Fruit fly (Drosophila melanogaster) whole organism, larva: ENCODE results near the gene Vha13.

Experiments
- noc ChIP-seq: fragments of 200-800 bp; sonication (Bioruptor generic); optimal IDR thresholded peaks from 3 replicates; lab custom pipeline; 2019; ENCODE audit warnings: missing biosample characterization, mild to moderate bottlenecking, missing genetic modification characterization, moderate library complexity

Vha13 gene

DNA sequence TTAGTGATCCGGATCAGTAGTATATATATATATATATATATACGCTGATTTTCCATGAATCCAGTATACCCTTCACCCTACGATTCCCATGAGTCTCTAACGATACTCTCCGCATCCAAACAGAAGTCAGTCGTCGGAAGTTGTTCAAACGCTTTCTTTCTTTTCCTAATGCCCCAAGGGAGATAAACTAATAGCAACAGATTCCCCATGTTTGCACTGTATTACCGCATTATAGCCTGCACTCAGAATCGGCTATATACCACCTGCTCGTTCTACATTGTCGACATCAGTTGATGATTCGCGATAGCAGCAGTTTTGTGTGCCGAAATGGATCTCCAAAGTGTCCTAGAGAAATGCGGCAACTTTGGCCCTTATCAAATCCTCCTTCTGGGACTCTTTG lies 37.2 kb downstream of the Vha13 start, which contains the start of gene CG17751:
CG17751 (plus strand) TSS at position 301 of the 400 bp plus-strand sequence.
- no peak for TF ChIP-seq noc (tag; lab: Kevin White, UChicago)

DNA sequence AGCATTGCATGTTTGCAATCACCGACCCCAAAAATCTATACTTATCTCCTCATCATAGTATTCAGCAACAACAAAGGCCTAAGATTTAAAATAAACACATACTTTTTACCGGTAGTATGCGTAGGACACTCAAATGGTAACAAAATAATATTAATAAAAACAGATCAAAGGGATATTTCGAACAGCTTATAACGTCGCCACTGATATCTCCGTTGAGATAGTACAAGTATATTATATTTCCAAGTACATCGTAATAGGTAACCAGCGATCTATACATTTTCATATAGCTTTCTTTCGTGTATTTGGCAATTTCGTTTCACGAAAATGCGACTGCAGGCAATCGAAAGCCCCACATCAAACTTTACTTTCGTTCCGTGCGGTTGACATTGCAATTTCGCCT lies 41.2 kb downstream of the Vha13 start, which contains the start of gene CG7342:
CG7342 (plus strand) TSS at position 380 of the 400 bp plus-strand sequence.
- no peak for TF ChIP-seq noc (tag; lab: Kevin White, UChicago)

dm6 chr3R:19600335-19600734 lies 43.9 kb downstream of the Vha13 start, which contains the start of gene CG7333:
TSS of gene CG7333 (plus strand) at chr3R:19600635.
- TF ChIP-seq noc (tag; lab: Kevin White, UChicago): no peak

dm6 chr3R:19598855-19599254 lies 45.3 kb downstream of the Vha13 start, which contains the start of gene Cpr92A:
TSS of gene Cpr92A (minus strand) at chr3R:19598955.
- TF ChIP-seq noc (tag; lab: Kevin White, UChicago): no peak
